ENCODE assay signal across 4 fruit fly cellular contexts in the genomic region with DNA sequence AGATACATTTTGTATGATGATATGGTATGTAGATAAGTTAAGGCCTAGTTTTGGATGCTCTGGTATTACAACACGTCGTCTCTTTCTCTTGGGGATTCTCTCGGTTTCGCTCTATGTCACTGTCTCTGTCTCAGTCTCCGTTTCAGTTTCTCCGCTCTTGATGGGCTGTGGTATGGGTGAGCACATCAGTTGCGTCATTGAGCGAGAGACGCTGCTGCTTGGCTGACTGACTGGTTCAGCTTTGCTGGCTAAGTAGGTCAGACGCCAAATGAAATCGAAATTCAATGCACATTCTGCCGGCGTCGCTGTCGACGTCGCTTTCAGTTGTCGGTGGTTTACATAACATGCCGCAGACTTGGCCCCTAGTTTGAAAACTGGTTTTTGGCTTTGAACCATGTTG.
TF ChIP-seq lines count a peak whose summit lies in the region.

No protein-coding gene starts in this region.

- TF ChIP-seq CTCF in whole organism, embryonic (GFP tag; optimal IDR thresholded peaks at IDR 0.05; lab: Kevin White, UChicago) = no peak

TF ChIP-seq in whole organism, embryonic, 481 proteins besides CTCF, POLR2A, EP300 and RAD21 (continues in another document):
- TF ChIP-seq tio (GFP tag; optimal IDR thresholded peaks at IDR 0.05; lab: Kevin White, UChicago) = no peak
- TF ChIP-seq pum (GFP tag; optimal IDR thresholded peaks at IDR 0.05; lab: Kevin White, UChicago) = no peak
- TF ChIP-seq ac (GFP tag; optimal IDR thresholded peaks at IDR 0.05; lab: Kevin White, UChicago) = no peak
- no peak for TF ChIP-seq Ada2b (GFP tag; IDR thresholded peaks at IDR 0.05; lab: Robert Waterston, UW)
- TF ChIP-seq CG9876 (GFP tag; optimal IDR thresholded peaks at IDR 0.05; lab: Kevin White, UChicago) = no peak
- TF ChIP-seq danr (GFP tag; IDR thresholded peaks at IDR 0.05; lab: Robert Waterston, UW) = no peak
- peak; percentile 33; the same call in 1 of the 2 replicates for TF ChIP-seq Drgx (GFP tag; IDR thresholded peaks at IDR 0.05; lab: Robert Waterston, UW)
- no peak for TF ChIP-seq CG10565 (GFP tag; optimal IDR thresholded peaks at IDR 0.05; lab: Kevin White, UChicago)
- no peak for TF ChIP-seq CG6765 (GFP tag; optimal IDR thresholded peaks at IDR 0.05; lab: Kevin White, UChicago)
- TF ChIP-seq HLHmδ (GFP tag; optimal IDR thresholded peaks at IDR 0.05; lab: Kevin White, UChicago) = peak; percentile 77
- TF ChIP-seq Stat92E (GFP tag; optimal IDR thresholded peaks at IDR 0.05; lab: Kevin White, UChicago) = no peak
- peak; percentile 63 for TF ChIP-seq cg (GFP tag; optimal IDR thresholded peaks at IDR 0.05; lab: Kevin White, UChicago)
- no peak for TF ChIP-seq Myb (GFP tag; optimal IDR thresholded peaks at IDR 0.05; lab: Kevin White, UChicago)
- no peak for TF ChIP-seq chif (GFP tag; optimal IDR thresholded peaks at IDR 0.05; lab: Kevin White, UChicago)
- TF ChIP-seq Pdp1 (GFP tag; optimal IDR thresholded peaks at IDR 0.05; lab: Kevin White, UChicago) = peak in 1 of 2 experiments; percentile 97
- no peak for TF ChIP-seq fd96Cb (tag; optimal IDR thresholded peaks at IDR 0.05; lab: Kevin White, UChicago)
- no peak; the same call in 1 of the 2 replicates for TF ChIP-seq stc (GFP tag; IDR thresholded peaks at IDR 0.05; lab: Robert Waterston, UW)
- no peak for TF ChIP-seq sqz (GFP tag; optimal IDR thresholded peaks at IDR 0.05; lab: Kevin White, UChicago)
- no peak for TF ChIP-seq ro (GFP tag; IDR thresholded peaks at IDR 0.05; lab: Robert Waterston, UW)
- peak; percentile 63 for TF ChIP-seq Med (GFP tag; lab: Kevin White, UChicago)
- TF ChIP-seq pros (GFP tag; optimal IDR thresholded peaks at IDR 0.05; lab: Kevin White, UChicago) = peak; percentile 63
- TF ChIP-seq ken (GFP tag; IDR thresholded peaks at IDR 0.05; lab: Robert Waterston, UW) = no peak

TF ChIP-seq in whole organism, prepupa, 60 proteins besides CTCF, POLR2A, EP300 and RAD21:
- TF ChIP-seq CG34406 (GFP tag; optimal IDR thresholded peaks at IDR 0.05; lab: Kevin White, UChicago) (no peak), CG7368 (GFP tag; optimal IDR thresholded peaks at IDR 0.05; lab: Kevin White, UChicago) (no peak), CG6808 (GFP tag; optimal IDR thresholded peaks at IDR 0.05; lab: Kevin White, UChicago) (no peak), CG32006 (GFP tag; optimal IDR thresholded peaks at IDR 0.05; lab: Kevin White, UChicago) (no peak), Hr39 (GFP tag; optimal IDR thresholded peaks at IDR 0.05; lab: Kevin White, UChicago) (no peak), fd59A (GFP tag; optimal IDR thresholded peaks at IDR 0.05; lab: Kevin White, UChicago) (no peak), fkh (GFP tag; optimal IDR thresholded peaks at IDR 0.05; lab: Kevin White, UChicago) (no peak), vri (GFP tag; optimal IDR thresholded peaks at IDR 0.05; lab: Kevin White, UChicago) (peak; percentile 79), CG9139 (GFP tag; optimal IDR thresholded peaks at IDR 0.05; lab: Kevin White, UChicago) (no peak), Blimp-1 (GFP tag; optimal IDR thresholded peaks at IDR 0.05; lab: Kevin White, UChicago) (peak; percentile 97), OdsH (GFP tag; optimal IDR thresholded peaks at IDR 0.05; lab: Kevin White, UChicago) (no peak), CG3919 (GFP tag; optimal IDR thresholded peaks at IDR 0.05; lab: Kevin White, UChicago) (no peak), lz (GFP tag; optimal IDR thresholded peaks at IDR 0.05; lab: Kevin White, UChicago) (no peak), Eip75B (GFP tag; optimal IDR thresholded peaks at IDR 0.05; lab: Kevin White, UChicago) (peak; percentile 71), CG6854 (GFP tag; optimal IDR thresholded peaks at IDR 0.05; lab: Kevin White, UChicago) (peak; percentile 8), pdm3 (GFP tag; optimal IDR thresholded peaks at IDR 0.05; lab: Kevin White, UChicago) (no peak), salr (GFP tag; optimal IDR thresholded peaks at IDR 0.05; lab: Kevin White, UChicago) (no peak), CG11762 (GFP tag; optimal IDR thresholded peaks at IDR 0.05; lab: Kevin White, UChicago; ENCODE audit: insufficient read depth) (no peak), CG8119 (GFP tag; IDR thresholded peaks at IDR 0.05; lab: Robert Waterston, UW) (0 out of 3 replicates have a peak, but pooled peaks have one; percentile 21), CG11294 (GFP tag; IDR thresholded peaks at IDR 0.05; lab: Robert Waterston, UW) (no peak), CG4318 (GFP tag; optimal IDR thresholded peaks at IDR 0.05; lab: Kevin White, UChicago) (no peak), Hr38 (GFP tag; optimal IDR thresholded peaks at IDR 0.05; lab: Kevin White, UChicago) (no peak), CG15336 (GFP tag; IDR thresholded peaks at IDR 0.05; lab: Robert Waterston, UW) (0 out of 2 replicates have a peak, but pooled peaks have one; percentile 12)
TF ChIP-seq in whole organism, prepupa: peak in this region for 6.

TF ChIP-seq in whole organism, pupa, 21 proteins besides CTCF, POLR2A, EP300 and RAD21:
- TF ChIP-seq CG13204 (GFP tag; optimal IDR thresholded peaks at IDR 0.05; lab: Kevin White, UChicago) (no peak), CG34367 (tag; optimal IDR thresholded peaks at IDR 0.05; lab: Kevin White, UChicago) (no peak), EcR (GFP tag; optimal IDR thresholded peaks at IDR 0.05; lab: Kevin White, UChicago) (peak; percentile 32), Snoo (tag; optimal IDR thresholded peaks at IDR 0.05; lab: Kevin White, UChicago) (peak; percentile 61), fd96Ca (GFP tag; IDR thresholded peaks at IDR 0.05; lab: Robert Waterston, UW) (no peak), Ets98B (GFP tag; IDR thresholded peaks at IDR 0.05; lab: Robert Waterston, UW) (peak; percentile 59; the same call in 1 of the 2 replicates), CG10348 (GFP tag; IDR thresholded peaks at IDR 0.05; lab: Robert Waterston, UW) (no peak), CG14655 (GFP tag; optimal IDR thresholded peaks at IDR 0.05; lab: Kevin White, UChicago) (no peak), CG12605 (GFP tag; IDR thresholded peaks at IDR 0.05; lab: Robert Waterston, UW) (peak; percentile 20; the same call in 1 of the 2 replicates), CG8301 (tag; optimal IDR thresholded peaks at IDR 0.05; lab: Kevin White, UChicago) (peak; percentile 5), D1 (tag; optimal IDR thresholded peaks at IDR 0.05; lab: Kevin White, UChicago) (no peak)

TF ChIP-seq in whole organism, wandering third instar larva, 38 proteins besides CTCF, POLR2A, EP300 and RAD21:
- TF ChIP-seq dmrt93B (GFP tag; optimal IDR thresholded peaks at IDR 0.05; lab: Kevin White, UChicago) (no peak), Sp1 (GFP tag; optimal IDR thresholded peaks at IDR 0.05; lab: Kevin White, UChicago) (no peak), CrebA (GFP tag; optimal IDR thresholded peaks at IDR 0.05; lab: Kevin White, UChicago; ENCODE audit: borderline replicate concordance) (no peak), Dif (GFP tag; optimal IDR thresholded peaks at IDR 0.05; lab: Kevin White, UChicago; ENCODE audit: partially characterized antibody) (peak; percentile 52), Dfd (GFP tag; optimal IDR thresholded peaks at IDR 0.05; lab: Kevin White, UChicago) (no peak)
TF ChIP-seq in whole organism, wandering third instar larva: peak in this region for 1.
